Worm (Caenorhabditis elegans): Measurements from ENCODE around the gene Y69H2.17.

DNA sequence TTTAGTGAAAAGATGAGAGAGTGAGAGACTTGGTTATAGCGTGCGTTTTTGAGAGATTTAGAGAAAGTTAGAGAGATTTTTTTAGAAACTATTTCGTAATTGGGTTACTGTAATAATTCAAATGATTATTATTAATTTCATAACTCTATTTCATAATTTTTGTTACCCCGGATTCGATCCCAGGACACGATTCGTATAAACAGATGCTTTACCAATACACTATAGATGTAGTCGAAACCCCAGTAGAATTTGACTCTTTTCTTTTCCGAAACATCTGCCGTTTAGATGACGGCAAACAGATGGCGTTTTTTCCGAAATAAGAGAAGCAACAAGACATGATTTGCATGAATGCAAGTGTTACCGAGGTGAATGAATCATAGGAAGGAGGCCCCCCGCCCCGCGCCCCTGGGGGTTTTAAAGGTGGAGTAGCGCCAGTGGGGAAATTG lies 25.3 kb downstream of the Y69H2.17 start:
- TF ChIP-seq ama-1 (optimal IDR thresholded peaks at IDR 0.05) (no peak), ceh-36 (tag; optimal IDR thresholded peaks at IDR 0.05) (no peak), F13C5.2 (tag; optimal IDR thresholded peaks at IDR 0.05) (no peak), ets-7 (tag; optimal IDR thresholded peaks at IDR 0.05) (no peak), hmg-4 (GFP tag; optimal IDR thresholded peaks at IDR 0.05) (no peak), tbx-37 (GFP tag; conservative IDR thresholded peaks at IDR 0.05) (no peak), flt-1 (GFP tag; IDR thresholded peaks at IDR 0.05) (no peak; the same call in 1 of the 2 replicates), B0310.2 (tag; optimal IDR thresholded peaks at IDR 0.05) (no peak), hnd-1 (tag; optimal IDR thresholded peaks at IDR 0.05) (no peak)
